Worm (Caenorhabditis elegans): ENCODE data around the gene M142.8.

Gene M142.8

DNA sequence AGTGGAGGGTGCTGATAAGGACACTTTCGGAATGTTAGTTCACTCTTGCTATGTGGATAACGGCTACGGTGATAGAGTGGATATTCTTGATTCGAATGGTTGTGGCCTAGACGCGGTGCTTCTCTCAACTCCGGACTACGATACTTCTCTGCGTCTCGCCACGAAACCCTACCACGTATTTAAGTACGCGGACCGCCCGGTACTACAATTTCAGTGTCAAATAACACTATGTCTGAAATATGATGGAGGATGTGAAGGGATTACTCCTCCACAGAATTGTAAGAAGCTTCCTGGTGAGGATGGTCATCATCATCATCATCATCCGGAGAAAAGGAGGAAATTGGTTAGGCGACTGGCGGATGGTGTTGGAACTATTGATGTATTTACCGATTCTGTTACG, 18.5 kb upstream of the M142.8 start:
- TF ChIP-seq C17E4.6 (GFP tag; IDR thresholded peaks at IDR 0.05): no peak
- TF ChIP-seq snpc-1.1 (tag; optimal IDR thresholded peaks at IDR 0.05; ENCODE audit: insufficient read depth): no peak
- no peak for TF ChIP-seq K11D2.4 (GFP tag; IDR thresholded peaks at IDR 0.05)
- no peak for TF ChIP-seq F52B5.7 (tag; optimal IDR thresholded peaks at IDR 0.05)
- no peak for TF ChIP-seq unc-62 (GFP tag; optimal IDR thresholded peaks at IDR 0.05)
- TF ChIP-seq rcor-1 (GFP tag; IDR thresholded peaks at IDR 0.05): no peak
- no peak for TF ChIP-seq hsf-1 (GFP tag; IDR thresholded peaks at IDR 0.05)
- no peak for TF ChIP-seq lsl-1 (GFP tag; optimal IDR thresholded peaks at IDR 0.05)
- TF ChIP-seq C06A6.2 (GFP tag; conservative IDR thresholded peaks at IDR 0.05): no peak
- TF ChIP-seq nfya-2 (GFP tag; IDR thresholded peaks at IDR 0.05): no peak
- TF ChIP-seq attf-5 (GFP tag; optimal IDR thresholded peaks at IDR 0.05): no peak
- TF ChIP-seq tbx-9 (tag; optimal IDR thresholded peaks at IDR 0.05; ENCODE audit: borderline replicate concordance): no peak
- no peak for TF ChIP-seq athp-1 (tag; optimal IDR thresholded peaks at IDR 0.05)
- TF ChIP-seq ceh-91 (GFP tag; IDR thresholded peaks at IDR 0.05): no peak
- TF ChIP-seq hmg-1.2 (GFP tag; IDR thresholded peaks at IDR 0.05): no peak
- no peak for TF ChIP-seq sptf-2 (GFP tag; optimal IDR thresholded peaks at IDR 0.05)
- TF ChIP-seq tlf-1 (GFP tag; optimal IDR thresholded peaks at IDR 0.05): no peak
- TF ChIP-seq efl-1 (GFP tag; optimal IDR thresholded peaks at IDR 0.05): no peak
- no peak for TF ChIP-seq ztf-25 (GFP tag; IDR thresholded peaks at IDR 0.05)

DNA sequence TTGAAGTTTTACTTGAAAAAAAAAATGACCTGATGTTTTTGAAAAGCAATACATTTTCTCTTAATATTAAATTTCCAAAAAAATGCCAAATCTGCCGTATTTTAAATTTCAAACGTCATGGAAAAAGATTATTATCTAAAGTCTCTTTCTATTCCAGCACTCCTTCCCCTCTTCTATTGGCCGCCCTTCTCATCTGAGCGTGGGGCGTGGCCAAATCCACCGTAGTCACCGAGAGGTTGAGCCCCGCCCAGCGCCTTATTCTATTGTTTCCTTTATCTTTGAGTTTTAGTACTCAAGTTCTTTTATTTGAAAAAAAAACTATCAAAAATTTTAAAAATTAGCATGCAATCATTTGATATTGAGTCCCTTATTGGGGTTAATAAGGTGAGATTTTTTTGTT, 13.4 kb upstream of the M142.8 start, which contains the start of gene vab-7:
Gene vab-7, plus strand, starts transcription at position 301 of the 400 bp plus-strand sequence.
- TF ChIP-seq rec-8 (tag; optimal IDR thresholded peaks at IDR 0.05) (no peak), egl-18 (GFP tag; IDR thresholded peaks at IDR 0.05) (no peak), ztf-6 (GFP tag; IDR thresholded peaks at IDR 0.05) (no peak), snpc-1.1 (tag; optimal IDR thresholded peaks at IDR 0.05; ENCODE audit: insufficient read depth) (no peak), snpc-3.4 (tag; optimal IDR thresholded peaks at IDR 0.05) (no peak), fkh-3 (tag; optimal IDR thresholded peaks at IDR 0.05) (no peak), hmg-20 (GFP tag; IDR thresholded peaks at IDR 0.05) (no peak), let-607 (tag; optimal IDR thresholded peaks at IDR 0.05) (no peak), ccch-3 (GFP tag; optimal IDR thresholded peaks at IDR 0.05) (no peak), ama-1 (optimal IDR thresholded peaks at IDR 0.05) (no peak), ama-1 (GFP tag; optimal IDR thresholded peaks at IDR 0.05) (no peak), F10E7.11 (tag; optimal IDR thresholded peaks at IDR 0.05) (no peak), egrh-3 (GFP tag; IDR thresholded peaks at IDR 0.05) (no peak), ztf-3 (GFP tag; optimal IDR thresholded peaks at IDR 0.05) (no peak), nhr-120 (GFP tag; IDR thresholded peaks at IDR 0.05) (no peak), B0035.1 (tag; optimal IDR thresholded peaks at IDR 0.05) (no peak)

DNA sequence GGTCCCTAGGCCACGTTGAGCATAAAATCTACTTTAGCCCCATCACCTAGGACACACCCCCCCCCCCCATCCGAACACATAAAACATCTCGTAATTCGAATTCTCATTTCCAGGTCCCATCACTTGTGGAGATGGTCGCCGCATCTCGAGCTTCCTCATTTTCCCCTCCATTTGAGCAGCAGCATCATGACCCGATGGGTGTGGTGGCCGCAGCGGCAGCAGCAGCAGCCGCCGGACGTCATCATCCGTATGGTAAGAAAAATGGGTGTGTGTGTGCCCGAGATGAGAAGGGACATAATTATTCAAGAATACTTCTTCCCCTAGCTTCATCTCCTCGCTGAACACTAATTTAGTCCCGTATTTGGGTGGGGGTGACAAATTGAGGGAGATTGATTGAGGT, 12.0 kb upstream of the M142.8 start:
- TF ChIP-seq aptf-3 (GFP tag; IDR thresholded peaks at IDR 0.05) (no peak), ZK185.1 (tag; optimal IDR thresholded peaks at IDR 0.05; ENCODE audit: poor library complexity, severe bottlenecking) (no peak), nhr-120 (GFP tag; IDR thresholded peaks at IDR 0.05) (no peak), zfh-2 (GFP tag; conservative IDR thresholded peaks at IDR 0.05) (peak; percentile 81), dpff-1 (tag; optimal IDR thresholded peaks at IDR 0.05) (no peak), F23B12.7 (tag; optimal IDR thresholded peaks at IDR 0.05; ENCODE audit: insufficient read depth) (no peak)

Measured in whole organism, young adult.